Fruit fly (Drosophila melanogaster) whole organism, embryonic: ENCODE results near the gene Irbp18.

ENCODE experiments used
- Awh ChIP-seq: fragments of 200-800 bp; sonication (Bioruptor generic); IDR thresholded peaks from 2 replicates; pipeline ENCODE4, ENCODE4 v1.3.6; 2022; ENCODE audit warnings: missing biosample characterization, missing genetic modification characterization
- CG13424 ChIP-seq: fragments of 200-800 bp; sonication (Bioruptor generic); optimal IDR thresholded peaks from 2 replicates; lab custom pipeline; 2019; ENCODE audit warnings: missing biosample characterization, mild to moderate bottlenecking, missing genetic modification characterization, moderate library complexity
- CG15696 ChIP-seq: fragments of 200-800 bp; sonication (Bioruptor generic); optimal IDR thresholded peaks from 2 replicates; lab custom pipeline; 2019; ENCODE audit warnings: missing biosample characterization, mild to moderate bottlenecking, missing genetic modification characterization, moderate library complexity
- CG1602 ChIP-seq: fragments of 200-800 bp; sonication (Bioruptor generic); optimal IDR thresholded peaks from 3 replicates; lab custom pipeline; 2016; ENCODE audit warnings: missing biosample characterization, missing genetic modification characterization
- CG34376 ChIP-seq: fragments of 200-800 bp; sonication (Bioruptor generic); optimal IDR thresholded peaks from 2 replicates; lab custom pipeline; 2018; ENCODE audit warnings: missing biosample characterization, mild to moderate bottlenecking, missing genetic modification characterization
- CG42726 ChIP-seq: fragments of 200-800 bp; sonication (Bioruptor generic); IDR thresholded peaks from 2 replicates; pipeline ENCODE4 v1.3.6; 2022; ENCODE audit warnings: missing biosample characterization, missing genetic modification characterization; ENCODE audit not compliant: partially characterized antibody
- CG4328 ChIP-seq: fragments of 200-800 bp; sonication (Bioruptor generic); optimal IDR thresholded peaks from 3 replicates; lab custom pipeline; 2017; ENCODE audit warnings: missing biosample characterization, missing genetic modification reagents, missing genetic modification characterization
- CG4730 ChIP-seq: fragments of 200-800 bp; sonication (Bioruptor generic); IDR thresholded peaks from 2 replicates; pipeline ENCODE4 v1.3.6; 2022; ENCODE audit warnings: missing biosample characterization, missing genetic modification characterization
- CG5245 ChIP-seq: fragments of 200-800 bp; sonication (Bioruptor generic); optimal IDR thresholded peaks from 3 replicates; lab custom pipeline; 2016; ENCODE audit warnings: missing biosample characterization, missing genetic modification characterization
- CG6765 ChIP-seq: fragments of 200-800 bp; sonication (Bioruptor generic); optimal IDR thresholded peaks from 3 replicates; lab custom pipeline; 2017; ENCODE audit warnings: missing biosample characterization, mild to moderate bottlenecking, missing genetic modification characterization
- CG7928 ChIP-seq: fragments of 200-800 bp; sonication (Bioruptor generic); optimal IDR thresholded peaks from 2 replicates; lab custom pipeline; 2017; ENCODE audit warnings: missing biosample characterization, mild to moderate bottlenecking, missing genetic modification characterization
- CG9215 ChIP-seq: fragments of 200-800 bp; sonication (Bioruptor generic); IDR thresholded peaks from 2 replicates; pipeline ENCODE4 v1.3.6; 2022; ENCODE audit warnings: missing biosample characterization, missing genetic modification characterization
- Dip2 ChIP-seq: fragments of 200-800 bp; sonication (Bioruptor generic); IDR thresholded peaks from 2 replicates; pipeline ENCODE4 v1.3.6; 2022; ENCODE audit warnings: missing biosample characterization, missing genetic modification characterization
- Dip3 ChIP-seq: fragments of 200-800 bp; sonication (Bioruptor generic); optimal IDR thresholded peaks from 3 replicates; lab custom pipeline; 2016; ENCODE audit warnings: missing biosample characterization, missing genetic modification characterization
- E2f1 ChIP-seq: fragments of 200-800 bp; sonication (Bioruptor generic); IDR thresholded peaks from 2 replicates; pipeline ENCODE4 v1.3.6; 2022; ENCODE audit warnings: missing biosample characterization, missing genetic modification characterization
- Fer1 ChIP-seq: fragments of 200-800 bp; sonication (Bioruptor generic); optimal IDR thresholded peaks from 2 replicates; lab custom pipeline; 2017; ENCODE audit warnings: missing biosample characterization, mild to moderate bottlenecking, missing genetic modification characterization
- Fer2 ChIP-seq: fragments of 200-800 bp; sonication (Bioruptor generic); optimal IDR thresholded peaks from 2 replicates; lab custom pipeline; 2018; ENCODE audit warnings: missing biosample characterization, mild to moderate bottlenecking, missing genetic modification characterization, moderate library complexity
- Fer3 ChIP-seq: fragments of 200-800 bp; sonication (Bioruptor generic); optimal IDR thresholded peaks from 2 replicates; lab custom pipeline; 2018; ENCODE audit warnings: missing biosample characterization, mild to moderate bottlenecking, missing genetic modification characterization, moderate library complexity
- Hr39 ChIP-seq: fragments of >200 bp; optimal IDR thresholded peaks from 2 replicates; lab custom pipeline; 2017
- Neu2 ChIP-seq: fragments of 200-800 bp; sonication (Bioruptor generic); optimal IDR thresholded peaks from 3 replicates; lab custom pipeline; 2016; ENCODE audit warnings: missing biosample characterization, missing genetic modification characterization, borderline replicate concordance
- Rfx ChIP-seq: fragments of 200-800 bp; sonication (Bioruptor generic); IDR thresholded peaks from 2 replicates; pipeline ENCODE4 v1.3.6; 2022; ENCODE audit warnings: missing biosample characterization, missing genetic modification characterization
- Rx ChIP-seq: fragments of 200-800 bp; sonication (Bioruptor generic); IDR thresholded peaks from 2 replicates; pipeline ENCODE4 v1.3.6; 2022; ENCODE audit warnings: missing biosample characterization, missing genetic modification characterization
- Scr ChIP-seq: fragments of 200-800 bp; sonication (Bioruptor generic); IDR thresholded peaks from 2 replicates; pipeline ENCODE4 v1.3.6; 2022; ENCODE audit warnings: missing biosample characterization, missing genetic modification characterization; ENCODE audit not compliant: partially characterized antibody
- Sox102F ChIP-seq: fragments of 200-800 bp; sonication (Bioruptor generic); optimal IDR thresholded peaks from 2 replicates; lab custom pipeline; 2018; ENCODE audit warnings: missing biosample characterization, mild to moderate bottlenecking, missing genetic modification characterization, moderate library complexity
- Vsx1 ChIP-seq: fragments of 200-800 bp; sonication (Bioruptor generic); optimal IDR thresholded peaks from 2 replicates; lab custom pipeline; 2017; ENCODE audit warnings: missing biosample characterization, mild to moderate bottlenecking, missing genetic modification characterization, missing genetic modification reagents
- abd-A ChIP-seq: fragments of 200-800 bp; sonication (Bioruptor generic); optimal IDR thresholded peaks from 3 replicates; lab custom pipeline; 2019; ENCODE audit warnings: missing biosample characterization, mild to moderate bottlenecking, missing genetic modification characterization, moderate library complexity
- ac ChIP-seq: fragments of 200-800 bp; sonication (Bioruptor generic); optimal IDR thresholded peaks from 3 replicates; lab custom pipeline; 2017; ENCODE audit warnings: missing biosample characterization, mild to moderate bottlenecking, missing genetic modification characterization
- ap ChIP-seq: fragments of 200-800 bp; sonication (Bioruptor generic); IDR thresholded peaks from 2 replicates; pipeline ENCODE4 v1.3.6; 2022; ENCODE audit warnings: missing biosample characterization, missing genetic modification characterization
- chinmo ChIP-seq: fragments of 200-800 bp; sonication (Bioruptor generic); IDR thresholded peaks from 4 replicates; pipeline ENCODE4 v1.3.6; 2022; ENCODE audit warnings: missing biosample characterization, missing genetic modification characterization; ENCODE audit not compliant: partially characterized antibody
- corto ChIP-seq: fragments of 200-800 bp; sonication (Bioruptor generic); optimal IDR thresholded peaks from 2 replicates; lab custom pipeline; 2016; ENCODE audit warnings: missing biosample characterization, mild to moderate bottlenecking, missing genetic modification characterization, moderate library complexity
- dmrt11E ChIP-seq: fragments of 200-800 bp; sonication (Bioruptor generic); optimal IDR thresholded peaks from 3 replicates; lab custom pipeline; 2018; ENCODE audit warnings: missing biosample characterization, mild to moderate bottlenecking, missing genetic modification characterization, moderate library complexity
- esg ChIP-seq: fragments of 200-800 bp; sonication (Bioruptor generic); conservative IDR thresholded peaks from 2 replicates; pipeline ENCODE4 v1.3.6; 2022; ENCODE audit warnings: missing biosample characterization, missing genetic modification characterization
- eve ChIP-seq, 2 experiments: fragments of >200 bp; optimal IDR thresholded peaks; 2 replicates each; lab custom pipeline; 2017; ENCODE audit warnings: missing biosample characterization in 2 of 2, missing genetic modification characterization in 2 of 2
- gt ChIP-seq: fragments of 200-800 bp; sonication (Bioruptor generic); IDR thresholded peaks from 2 replicates; pipeline ENCODE4 v1.3.6; 2022; ENCODE audit warnings: missing biosample characterization, missing genetic modification characterization
- inv ChIP-seq: fragments of 200-800 bp; sonication (Bioruptor generic); IDR thresholded peaks from 2 replicates; pipeline ENCODE4 v1.3.6; 2022; ENCODE audit warnings: missing biosample characterization, missing genetic modification characterization; ENCODE audit not compliant: partially characterized antibody
- kay ChIP-seq: fragments of 200-800 bp; sonication (Bioruptor generic); optimal IDR thresholded peaks from 2 replicates; lab custom pipeline; 2016; ENCODE audit warnings: missing biosample characterization, missing genetic modification characterization
- lbe ChIP-seq: fragments of 200-800 bp; sonication (Bioruptor generic); optimal IDR thresholded peaks from 2 replicates; lab custom pipeline; 2016; ENCODE audit warnings: missing biosample characterization, mild to moderate bottlenecking, missing genetic modification characterization
- luna ChIP-seq: fragments of 200-800 bp; sonication (Bioruptor generic); optimal IDR thresholded peaks from 2 replicates; lab custom pipeline; 2016; ENCODE audit warnings: missing biosample characterization, missing genetic modification characterization
- maf-S ChIP-seq: fragments of 200-800 bp; sonication (Bioruptor generic); optimal IDR thresholded peaks from 2 replicates; lab custom pipeline; 2016; ENCODE audit warnings: missing biosample characterization, missing genetic modification characterization
- nmo ChIP-seq: fragments of 200-800 bp; sonication (Bioruptor generic); optimal IDR thresholded peaks from 2 replicates; lab custom pipeline; 2018; ENCODE audit warnings: missing biosample characterization, mild to moderate bottlenecking, missing genetic modification characterization, moderate library complexity
- p53 ChIP-seq: fragments of 200-800 bp; sonication (Bioruptor generic); optimal IDR thresholded peaks from 2 replicates; lab custom pipeline; 2016; ENCODE audit warnings: missing biosample characterization, missing genetic modification characterization
- pnt ChIP-seq: fragments of 200-800 bp; sonication (Bioruptor generic); optimal IDR thresholded peaks from 3 replicates; lab custom pipeline; 2016; ENCODE audit warnings: missing biosample characterization, missing genetic modification characterization
- prd ChIP-seq, 3 experiments: fragments of >200 bp in 2 of 3; fragments of 200-800 bp in 1 of 3; sonication (Bioruptor generic) in 1 of 3; optimal IDR thresholded peaks in 2 of 3; IDR thresholded peaks in 1 of 3; 2 replicates in 2 of 3; 3 replicates in 1 of 3; pipeline versions ENCODE4 v1.3.6 to Lab custom; 2017 to 2022; ENCODE audit warnings: missing biosample characterization in 1 of 3, missing genetic modification characterization in 1 of 3
- repo ChIP-seq: fragments of 200-800 bp; sonication (Bioruptor generic); optimal IDR thresholded peaks from 2 replicates; lab custom pipeline; 2016; ENCODE audit warnings: missing biosample characterization, missing genetic modification characterization
- sim ChIP-seq: fragments of 200-800 bp; sonication (Bioruptor generic); IDR thresholded peaks from 2 replicates; pipeline ENCODE4 v1.3.6; 2022; ENCODE audit warnings: missing biosample characterization, missing genetic modification characterization
- tup ChIP-seq: fragments of 200-800 bp; sonication (Bioruptor generic); optimal IDR thresholded peaks from 2 replicates; lab custom pipeline; 2016; ENCODE audit warnings: missing biosample characterization, mild to moderate bottlenecking, missing genetic modification characterization, moderate library complexity
- vvl ChIP-seq: fragments of 200-800 bp; sonication (Bioruptor generic); IDR thresholded peaks from 2 replicates; pipeline ENCODE4 v1.3.6; 2022; ENCODE audit warnings: missing biosample characterization, missing genetic modification characterization
- zfh1 ChIP-seq: fragments of 200-800 bp; sonication (Bioruptor generic); IDR thresholded peaks from 3 replicates; pipeline ENCODE4 v1.3.6; 2022; ENCODE audit warnings: missing biosample characterization, missing genetic modification characterization
- zfh2 ChIP-seq: fragments of 200-800 bp; sonication (Bioruptor generic); optimal IDR thresholded peaks from 2 replicates; lab custom pipeline; 2016; ENCODE audit warnings: missing biosample characterization, missing genetic modification characterization

The Irbp18 gene

dm6 chr3L:11096195-11096908 lies 1.6 kb downstream of the Irbp18 start, which contains the start of the genes CG46439, Iyd and CG33947 (continued):
- TF ChIP-seq chinmo (GFP tag; lab: Robert Waterston, UW) (0 out of 4 replicates have a peak, but pooled peaks have one; percentile 76), Vsx1 (GFP tag; lab: Kevin White, UChicago) (peak; percentile 85), Rfx (GFP tag; lab: Robert Waterston, UW) (0 out of 2 replicates have a peak, but pooled peaks have one; percentile 28), zfh1 (GFP tag; lab: Robert Waterston, UW) (0 out of 3 replicates have a peak, but pooled peaks have one; percentile 32), Dip3 (GFP tag; lab: Kevin White, UChicago) (no peak), CG6765 (GFP tag; lab: Kevin White, UChicago) (no peak), luna (GFP tag; lab: Kevin White, UChicago) (no peak), repo (GFP tag; lab: Kevin White, UChicago) (no peak), abd-A (tag; lab: Kevin White, UChicago) (peak; percentile 38), p53 (GFP tag; lab: Kevin White, UChicago) (no peak), Scr (GFP tag; lab: Robert Waterston, UW) (peak; percentile 22; the same call in 1 of the 2 replicates), Dip2 (GFP tag; lab: Robert Waterston, UW) (no peak), CG34376 (GFP tag; lab: Kevin White, UChicago) (peak; percentile 41), CG15696 (tag; lab: Kevin White, UChicago) (no peak), Awh (GFP tag; lab: Robert Waterston, UW) (no peak), E2f1 (peak; percentile 55; the same call in 1 of the 2 replicates), lbe (GFP tag; lab: Kevin White, UChicago) (peak; percentile 73), ap (no peak), CG4730 (GFP tag; lab: Robert Waterston, UW) (no peak), prd (optimal IDR thresholded peaks at IDR 0.05; lab: Kevin White, UChicago) (no peak), prd (GFP tag; IDR thresholded peaks at IDR 0.05; lab: Robert Waterston, UW) (no peak), CG5245 (GFP tag; lab: Kevin White, UChicago) (no peak), Rx (GFP tag; lab: Robert Waterston, UW) (no peak), kay (no peak), vvl (GFP tag; lab: Robert Waterston, UW) (peak; percentile 14; the same call in 1 of the 2 replicates), CG42726 (GFP tag; lab: Robert Waterston, UW) (no peak), gt (GFP tag; lab: Robert Waterston, UW) (no peak), CG4328 (no peak), Neu2 (GFP tag; lab: Kevin White, UChicago) (no peak), dmrt11E (no peak), pnt (GFP tag; lab: Kevin White, UChicago) (no peak), eve (GFP tag; optimal IDR thresholded peaks at IDR 0.05; lab: Kevin White, UChicago) (no peak), Hr39 (lab: Kevin White, UChicago) (no peak), CG7928 (GFP tag; lab: Kevin White, UChicago) (no peak), CG9215 (no peak), Fer3 (tag; lab: Kevin White, UChicago) (no peak), maf-S (GFP tag; lab: Kevin White, UChicago) (no peak), corto (GFP tag; lab: Kevin White, UChicago) (peak; percentile 16), tup (no peak), CG1602 (GFP tag; lab: Kevin White, UChicago) (no peak), sim (no peak), inv (no peak), CG13424 (tag; lab: Kevin White, UChicago) (no peak), zfh2 (GFP tag; lab: Kevin White, UChicago) (peak; percentile 22), Fer1 (GFP tag; lab: Kevin White, UChicago) (peak; percentile 70), esg (GFP tag; lab: Robert Waterston, UW) (no peak), Sox102F (GFP tag; lab: Kevin White, UChicago) (no peak), nmo (GFP tag; lab: Kevin White, UChicago) (no peak), ac (GFP tag; lab: Kevin White, UChicago) (no peak), Fer2 (tag; lab: Kevin White, UChicago) (no peak)
